Worm (Caenorhabditis elegans) whole organism, late embryonic: ENCODE measurements around the gene drh-1.

Experiments used
- K02D7.2 ChIP-seq: sonication (generic microtip); optimal IDR thresholded peaks from 2 replicates; lab custom pipeline; 2017; ENCODE audit warnings: mild to moderate bottlenecking, missing genetic modification characterization, missing compliant biosample characterization
- ceh-24 ChIP-seq: sonication (generic microtip); optimal IDR thresholded peaks from 2 replicates; lab custom pipeline; 2016; ENCODE audit warnings: mild to moderate bottlenecking, missing genetic modification characterization, missing compliant biosample characterization
- nfya-1 ChIP-seq: sonication (generic microtip); optimal IDR thresholded peaks from 2 replicates; lab custom pipeline; 2017; ENCODE audit warnings: missing genetic modification characterization, mild to moderate bottlenecking, missing compliant biosample characterization, antibody characterized with exemption, moderate library complexity
- pqm-1 ChIP-seq: sonication (generic microtip); optimal IDR thresholded peaks from 2 replicates; lab custom pipeline; 2016; ENCODE audit warnings: missing genetic modification characterization, missing compliant biosample characterization

DNA sequence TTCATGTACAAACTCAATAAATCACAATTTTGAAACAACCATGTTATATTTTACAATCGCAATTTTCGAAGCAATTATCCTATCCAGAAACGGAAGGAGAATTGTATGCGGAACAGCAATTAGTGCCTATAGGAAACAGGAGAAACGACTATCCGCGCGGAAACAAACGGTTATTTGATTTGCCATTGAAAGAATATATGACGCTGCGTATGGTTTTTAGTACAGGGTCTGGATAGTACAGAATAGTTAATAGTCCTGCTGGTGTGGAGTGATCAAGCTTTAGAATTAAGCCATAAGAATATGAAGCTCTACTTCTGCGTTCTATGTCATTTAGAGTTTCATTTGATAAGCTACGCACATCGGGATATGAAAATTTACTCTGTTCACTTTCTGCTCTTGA lies 33.8 kb upstream of the drh-1 start:
- TF ChIP-seq nfya-1 (tag; lab: Kevin White, UChicago) (no peak), K02D7.2 (no peak), ceh-24 (tag; lab: Kevin White, UChicago) (no peak), pqm-1 (tag; lab: Kevin White, UChicago) (no peak)
